Fruit fly (Drosophila melanogaster) whole organism, embryonic: ENCODE measurements around the gene unk.

Source experiments
- Adf1 ChIP-seq: fragments of 200-800 bp; sonication (Bioruptor generic); IDR thresholded peaks from 2 replicates; pipeline ENCODE4 v1.3.6; 2022; ENCODE audit warnings: missing biosample characterization, missing genetic modification characterization
- Bgb ChIP-seq: fragments of 200-800 bp; sonication (Bioruptor generic); IDR thresholded peaks from 2 replicates; pipeline ENCODE4 v1.3.6; 2022; ENCODE audit warnings: missing biosample characterization, missing genetic modification characterization; ENCODE audit not compliant: partially characterized antibody
- CG10543 ChIP-seq: fragments of 200-800 bp; sonication (Bioruptor generic); optimal IDR thresholded peaks from 3 replicates; lab custom pipeline; 2017; ENCODE audit warnings: missing biosample characterization, mild to moderate bottlenecking, missing genetic modification characterization, moderate library complexity
- CG1233 ChIP-seq: fragments of 200-800 bp; sonication (Bioruptor generic); optimal IDR thresholded peaks from 4 replicates; lab custom pipeline; 2018; ENCODE audit warnings: missing biosample characterization, mild to moderate bottlenecking, missing genetic modification characterization
- CG13424 ChIP-seq: fragments of 200-800 bp; sonication (Bioruptor generic); optimal IDR thresholded peaks from 2 replicates; lab custom pipeline; 2019; ENCODE audit warnings: missing biosample characterization, mild to moderate bottlenecking, missing genetic modification characterization, moderate library complexity
- CG14441 ChIP-seq: fragments of 200-800 bp; sonication (Bioruptor generic); IDR thresholded peaks from 2 replicates; pipeline ENCODE4 v1.3.6; 2022; ENCODE audit warnings: missing biosample characterization, missing genetic modification characterization
- CG1602 ChIP-seq: fragments of 200-800 bp; sonication (Bioruptor generic); optimal IDR thresholded peaks from 3 replicates; lab custom pipeline; 2016; ENCODE audit warnings: missing biosample characterization, missing genetic modification characterization
- CG2199 ChIP-seq: fragments of 200-800 bp; sonication (Bioruptor generic); IDR thresholded peaks from 3 replicates; pipeline ENCODE4 v1.3.6; 2022; ENCODE audit warnings: missing biosample characterization, missing genetic modification characterization
- CG31441 ChIP-seq: fragments of 200-800 bp; sonication (Bioruptor generic); IDR thresholded peaks from 2 replicates; pipeline ENCODE4 v1.3.6; 2022; ENCODE audit warnings: missing biosample characterization, missing genetic modification characterization
- CG3163 ChIP-seq: fragments of 200-800 bp; sonication (Bioruptor generic); optimal IDR thresholded peaks from 3 replicates; lab custom pipeline; 2016; ENCODE audit warnings: missing biosample characterization, missing genetic modification characterization
- CG3838 ChIP-seq: fragments of 200-800 bp; sonication (Bioruptor generic); optimal IDR thresholded peaks from 3 replicates; lab custom pipeline; 2016; ENCODE audit warnings: missing biosample characterization, missing genetic modification characterization
- CG4854 ChIP-seq: fragments of 200-800 bp; sonication (Bioruptor generic); optimal IDR thresholded peaks from 2 replicates; lab custom pipeline; 2016; ENCODE audit warnings: missing biosample characterization, missing genetic modification characterization, inconsistent platforms
- CG6175 ChIP-seq: fragments of 200-800 bp; sonication (Bioruptor generic); IDR thresholded peaks from 3 replicates; pipeline ENCODE4 v1.3.6; 2022; ENCODE audit warnings: missing biosample characterization, missing genetic modification characterization
- CG6683 ChIP-seq: fragments of 200-800 bp; sonication (Bioruptor generic); optimal IDR thresholded peaks from 2 replicates; lab custom pipeline; 2017; ENCODE audit warnings: missing biosample characterization, mild to moderate bottlenecking, missing genetic modification characterization, missing genetic modification reagents
- CG6689 ChIP-seq: fragments of 200-800 bp; sonication (Bioruptor generic); IDR thresholded peaks from 2 replicates; pipeline ENCODE4 v1.3.6; 2022; ENCODE audit warnings: missing biosample characterization, missing genetic modification characterization
- CG7271 ChIP-seq: fragments of 200-800 bp; sonication (Bioruptor generic); optimal IDR thresholded peaks from 2 replicates; lab custom pipeline; 2018; ENCODE audit warnings: missing biosample characterization, mild to moderate bottlenecking, missing genetic modification characterization, moderate library complexity
- CG7556 ChIP-seq: fragments of 200-800 bp; sonication (Bioruptor generic); optimal IDR thresholded peaks from 2 replicates; lab custom pipeline; 2017; ENCODE audit warnings: missing biosample characterization, mild to moderate bottlenecking, missing genetic modification characterization
- CG7745 ChIP-seq: fragments of 200-800 bp; sonication (Bioruptor generic); optimal IDR thresholded peaks from 2 replicates; lab custom pipeline; 2018; ENCODE audit warnings: missing biosample characterization, mild to moderate bottlenecking, missing genetic modification characterization, moderate library complexity
- CG7786 ChIP-seq: fragments of 200-800 bp; sonication (Bioruptor generic); optimal IDR thresholded peaks from 2 replicates; lab custom pipeline; 2016; ENCODE audit warnings: missing biosample characterization, missing genetic modification characterization
- CG7928 ChIP-seq: fragments of 200-800 bp; sonication (Bioruptor generic); optimal IDR thresholded peaks from 2 replicates; lab custom pipeline; 2017; ENCODE audit warnings: missing biosample characterization, mild to moderate bottlenecking, missing genetic modification characterization
- CG8765 ChIP-seq: fragments of 200-800 bp; sonication (Bioruptor generic); IDR thresholded peaks from 2 replicates; pipeline ENCODE4 v1.3.6; 2022; ENCODE audit warnings: missing biosample characterization, missing genetic modification characterization
- CG9609 ChIP-seq: fragments of 200-800 bp; sonication (Bioruptor generic); optimal IDR thresholded peaks from 3 replicates; lab custom pipeline; 2016; ENCODE audit warnings: missing biosample characterization, missing genetic modification characterization
- Deaf1 ChIP-seq: fragments of 200-800 bp; optimal IDR thresholded peaks from 3 replicates; lab custom pipeline; 2019; ENCODE audit warnings: missing biosample characterization, mild to moderate bottlenecking, missing genetic modification characterization, moderate library complexity
- Dek ChIP-seq: fragments of 200-800 bp; sonication (Bioruptor generic); optimal IDR thresholded peaks from 3 replicates; lab custom pipeline; 2019; ENCODE audit warnings: missing biosample characterization, mild to moderate bottlenecking, missing genetic modification characterization, moderate library complexity
- HmgZ ChIP-seq: fragments of 200-800 bp; sonication (Bioruptor generic); optimal IDR thresholded peaks from 2 replicates; lab custom pipeline; 2018; ENCODE audit warnings: missing biosample characterization, mild to moderate bottlenecking, missing genetic modification characterization
- Hmx ChIP-seq: fragments of 200-800 bp; sonication (Bioruptor generic); optimal IDR thresholded peaks from 2 replicates; lab custom pipeline; 2016; ENCODE audit warnings: missing biosample characterization, missing genetic modification characterization
- Med ChIP-seq: fragments of 200-800 bp; sonication (Bioruptor generic); peaks from one replicate; lab custom pipeline; 2016; ENCODE audit warnings: missing biosample characterization, missing genetic modification characterization, mild to moderate bottlenecking, inconsistent platforms, moderate library complexity
- NC2β ChIP-seq: fragments of 200-800 bp; sonication (Bioruptor generic); optimal IDR thresholded peaks from 2 replicates; lab custom pipeline; 2016; ENCODE audit warnings: missing biosample characterization, missing genetic modification characterization
- Oaz ChIP-seq: fragments of 200-800 bp; sonication (Bioruptor generic); IDR thresholded peaks from 2 replicates; pipeline ENCODE4 v1.3.6; 2022; ENCODE audit warnings: missing biosample characterization, missing genetic modification characterization
- Poxn ChIP-seq: fragments of 200-800 bp; sonication (Bioruptor generic); IDR thresholded peaks from 2 replicates; pipeline ENCODE4 v1.3.6; 2022; ENCODE audit warnings: missing biosample characterization, missing genetic modification characterization
- Side ChIP-seq: fragments of 200-800 bp; sonication (Bioruptor generic); optimal IDR thresholded peaks from 2 replicates; lab custom pipeline; 2016; ENCODE audit warnings: missing biosample characterization, missing genetic modification characterization
- Sox102F ChIP-seq: fragments of 200-800 bp; sonication (Bioruptor generic); optimal IDR thresholded peaks from 2 replicates; lab custom pipeline; 2018; ENCODE audit warnings: missing biosample characterization, mild to moderate bottlenecking, missing genetic modification characterization, moderate library complexity
- Sry-β ChIP-seq: fragments of 200-800 bp; sonication (Bioruptor generic); optimal IDR thresholded peaks from 2 replicates; lab custom pipeline; 2018; ENCODE audit warnings: missing biosample characterization, mild to moderate bottlenecking, missing genetic modification characterization, moderate library complexity
- ato ChIP-seq: fragments of 200-800 bp; sonication (Bioruptor generic); IDR thresholded peaks from 2 replicates; pipeline ENCODE4 v1.3.6; 2022; ENCODE audit warnings: missing biosample characterization, missing genetic modification characterization; ENCODE audit not compliant: partially characterized antibody
- bcd ChIP-seq: fragments of 200-800 bp; sonication (Bioruptor generic); optimal IDR thresholded peaks from 2 replicates; lab custom pipeline; 2017; ENCODE audit warnings: missing biosample characterization, mild to moderate bottlenecking, missing genetic modification characterization
- cad ChIP-seq: fragments of >200 bp; optimal IDR thresholded peaks from 2 replicates; lab custom pipeline; 2017; ENCODE audit warnings: missing biosample characterization, missing genetic modification characterization
- crol ChIP-seq: fragments of 200-800 bp; sonication (Bioruptor generic); IDR thresholded peaks from 2 replicates; pipeline ENCODE4 v1.3.6; 2022; ENCODE audit warnings: missing biosample characterization, missing genetic modification characterization
- en ChIP-seq: fragments of 200-800 bp; sonication (Bioruptor generic); optimal IDR thresholded peaks from 2 replicates; lab custom pipeline; 2016; ENCODE audit warnings: missing biosample characterization, missing genetic modification characterization
- fru ChIP-seq: fragments of >200 bp; optimal IDR thresholded peaks from 2 replicates; lab custom pipeline; 2017
- gt ChIP-seq: fragments of 200-800 bp; sonication (Bioruptor generic); IDR thresholded peaks from 2 replicates; pipeline ENCODE4 v1.3.6; 2022; ENCODE audit warnings: missing biosample characterization, missing genetic modification characterization
- h ChIP-seq: fragments of >200 bp; optimal IDR thresholded peaks from 2 replicates; lab custom pipeline; 2017
- hth ChIP-seq: fragments of >200 bp; optimal IDR thresholded peaks from 2 replicates; lab custom pipeline; 2017; ENCODE audit warnings: inconsistent platforms
- jing ChIP-seq: fragments of 200-800 bp; sonication (Bioruptor generic); optimal IDR thresholded peaks from 2 replicates; lab custom pipeline; 2018; ENCODE audit warnings: missing biosample characterization, mild to moderate bottlenecking, missing genetic modification characterization
- oc ChIP-seq: fragments of 200-800 bp; sonication (Bioruptor generic); optimal IDR thresholded peaks from 2 replicates; lab custom pipeline; 2018; ENCODE audit warnings: missing biosample characterization, mild to moderate bottlenecking, missing genetic modification characterization, moderate library complexity
- pfk ChIP-seq: fragments of 200-800 bp; sonication (Bioruptor generic); optimal IDR thresholded peaks from 2 replicates; lab custom pipeline; 2018; ENCODE audit warnings: missing biosample characterization, mild to moderate bottlenecking, missing genetic modification characterization, moderate library complexity
- pita ChIP-seq: fragments of 200-800 bp; sonication (Bioruptor generic); optimal IDR thresholded peaks from 2 replicates; lab custom pipeline; 2017; ENCODE audit warnings: missing biosample characterization, mild to moderate bottlenecking, missing genetic modification characterization
- ranshi ChIP-seq: fragments of 200-800 bp; sonication (Bioruptor generic); IDR thresholded peaks from 2 replicates; pipeline ENCODE4 v1.3.6; 2022; ENCODE audit warnings: missing biosample characterization, missing genetic modification characterization
- slbo ChIP-seq: fragments of 200-800 bp; sonication (Bioruptor generic); IDR thresholded peaks from 2 replicates; pipeline ENCODE4 v1.3.6; 2022; ENCODE audit warnings: missing biosample characterization, missing genetic modification characterization
- sqz ChIP-seq: fragments of 200-800 bp; sonication (Bioruptor generic); optimal IDR thresholded peaks from 3 replicates; lab custom pipeline; 2018; ENCODE audit warnings: missing biosample characterization, mild to moderate bottlenecking, missing genetic modification characterization
- ssp ChIP-seq: fragments of 200-800 bp; sonication (Bioruptor generic); IDR thresholded peaks from 2 replicates; pipeline ENCODE4 v1.3.6; 2022; ENCODE audit warnings: missing biosample characterization, missing genetic modification characterization
- usp ChIP-seq: fragments of >200 bp; optimal IDR thresholded peaks from 2 replicates; lab custom pipeline; 2017; ENCODE audit warnings: missing biosample characterization, missing genetic modification characterization
- vvl ChIP-seq: fragments of 200-800 bp; sonication (Bioruptor generic); IDR thresholded peaks from 2 replicates; pipeline ENCODE4 v1.3.6; 2022; ENCODE audit warnings: missing biosample characterization, missing genetic modification characterization
- zf30C ChIP-seq: fragments of 200-800 bp; sonication (Bioruptor generic); optimal IDR thresholded peaks from 3 replicates; lab custom pipeline; 2018; ENCODE audit warnings: missing biosample characterization, mild to moderate bottlenecking, missing genetic modification characterization

unk gene

DNA sequence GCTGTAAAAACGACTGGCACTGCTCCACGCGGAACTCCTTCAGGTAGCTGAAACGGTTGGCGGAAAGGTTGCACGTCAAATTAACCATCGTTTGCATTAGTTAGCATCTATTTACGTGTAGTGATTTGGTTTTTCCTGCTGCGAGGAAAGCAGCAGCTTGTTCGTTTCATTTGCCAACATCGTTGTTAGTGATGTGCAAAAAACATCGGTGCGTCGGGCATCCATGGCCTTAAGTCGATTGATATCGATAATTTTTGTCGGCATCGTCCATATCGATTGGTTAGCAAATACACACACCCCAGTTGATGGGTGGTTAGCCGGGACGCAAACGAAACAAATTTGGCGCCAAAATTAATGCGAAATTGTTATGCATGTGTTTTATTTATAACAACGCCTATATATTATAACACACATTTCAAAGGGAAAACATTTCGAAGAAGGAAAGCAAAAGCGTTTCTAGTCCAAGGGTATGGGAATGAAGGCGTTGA, at the start of gene unk (continued):
- TF ChIP-seq CG14441 (GFP tag; lab: Robert Waterston, UW) (no peak), CG2199 (GFP tag; lab: Robert Waterston, UW) (peak; percentile 65; the same call in 1 of the 3 replicates), CG9609 (GFP tag; lab: Kevin White, UChicago) (no peak), jing (GFP tag; lab: Kevin White, UChicago) (no peak), ato (GFP tag; lab: Robert Waterston, UW) (peak; percentile 98), usp (no peak), CG3163 (GFP tag; lab: Kevin White, UChicago) (peak; percentile 53), oc (tag; lab: Kevin White, UChicago) (no peak), CG8765 (GFP tag; lab: Robert Waterston, UW) (no peak), slbo (GFP tag; lab: Robert Waterston, UW) (peak; percentile 72), Dek (tag; lab: Kevin White, UChicago) (no peak), gt (no peak), Bgb (GFP tag; lab: Robert Waterston, UW) (peak; percentile 99), bcd (GFP tag; lab: Kevin White, UChicago) (no peak), sqz (GFP tag; lab: Kevin White, UChicago) (no peak), CG7745 (tag; lab: Kevin White, UChicago) (no peak), CG6689 (GFP tag; lab: Robert Waterston, UW) (no peak), CG7556 (GFP tag; lab: Kevin White, UChicago) (no peak), NC2β (peak; percentile 62), crol (GFP tag; lab: Robert Waterston, UW) (no peak), fru (lab: Kevin White, UChicago) (no peak), Deaf1 (tag; lab: Kevin White, UChicago) (peak; percentile 56), Med (GFP tag; lab: Kevin White, UChicago) (peak; percentile 86), CG7271 (no peak), pita (GFP tag; lab: Kevin White, UChicago) (peak; percentile 82), Hmx (no peak), CG1233 (GFP tag; lab: Kevin White, UChicago) (no peak), Oaz (GFP tag; lab: Robert Waterston, UW) (no peak), Side (GFP tag; lab: Kevin White, UChicago) (no peak), CG31441 (no peak), vvl (peak; percentile 80; the same call in 1 of the 2 replicates), h (lab: Kevin White, UChicago) (no peak), cad (GFP tag; lab: Kevin White, UChicago) (no peak), en (GFP tag; lab: Kevin White, UChicago) (no peak), zf30C (GFP tag; lab: Kevin White, UChicago) (no peak), CG6683 (GFP tag; lab: Kevin White, UChicago) (no peak), hth (lab: Kevin White, UChicago) (no peak), HmgZ (peak; percentile 74), CG7786 (GFP tag; lab: Kevin White, UChicago) (no peak), ranshi (GFP tag; lab: Robert Waterston, UW) (no peak), Sox102F (no peak), Poxn (GFP tag; lab: Robert Waterston, UW) (no peak), ssp (GFP tag; lab: Robert Waterston, UW) (0 out of 2 replicates have a peak, but pooled peaks have one; percentile 16), Sry-β (no peak), pfk (no peak), CG6175 (no peak), CG1602 (GFP tag; lab: Kevin White, UChicago) (no peak), CG3838 (GFP tag; lab: Kevin White, UChicago) (no peak), CG7928 (GFP tag; lab: Kevin White, UChicago) (no peak), Adf1 (GFP tag; lab: Robert Waterston, UW) (0 out of 2 replicates have a peak, but pooled peaks have one; percentile 6), CG10543 (GFP tag; lab: Kevin White, UChicago) (no peak), CG13424 (tag; lab: Kevin White, UChicago) (peak; percentile 17), CG4854 (GFP tag; lab: Kevin White, UChicago) (no peak)
